Worm (Caenorhabditis elegans) whole organism, L4 larva: ENCODE measurements around the gene F19G12.1.

Experiments
- ZK337.2 ChIP-seq: fragments of 200-800 bp; sonication (Bioruptor generic); IDR thresholded peaks from 2 replicates; pipeline ENCODE4 v1.3.6; 2022; ENCODE audit warnings: missing genetic modification reagents, missing genetic modification characterization, missing compliant biosample characterization
- ceh-82 ChIP-seq: sonication (generic microtip); optimal IDR thresholded peaks from 2 replicates; lab custom pipeline; 2017; ENCODE audit warnings: missing biosample characterization, missing genetic modification characterization
- ces-1 ChIP-seq: fragments of 150-350 bp; sonication (generic microtip); optimal IDR thresholded peaks from 4 replicates; lab custom pipeline; 2014; ENCODE audit warnings: missing biosample characterization, missing genetic modification reagents, missing genetic modification characterization
- jun-1 ChIP-seq: fragments of 150-350 bp; optimal IDR thresholded peaks from 2 replicates; lab custom pipeline; 2014; ENCODE audit warnings: missing biosample characterization, missing genetic modification reagents, missing genetic modification characterization
- lsy-2 ChIP-seq, 2 experiments: fragments of 150-350 bp in 1 of 2; sonication (generic microtip) in 1 of 2; optimal IDR thresholded peaks; 2 replicates each; lab custom pipeline; 2014 to 2017; ENCODE audit warnings: missing biosample characterization in 2 of 2, missing genetic modification characterization in 2 of 2
- nhr-10 ChIP-seq: fragments of 150-350 bp; optimal IDR thresholded peaks from 2 replicates; lab custom pipeline; 2014; ENCODE audit warnings: missing biosample characterization, missing genetic modification characterization
- nhr-41 ChIP-seq: fragments of 200-800 bp; sonication (Bioruptor generic); IDR thresholded peaks from 2 replicates; pipeline ENCODE4 v1.3.6; 2022; ENCODE audit warnings: missing genetic modification reagents, missing genetic modification characterization, missing compliant biosample characterization
- nhr-77 ChIP-seq: fragments of 150-350 bp; optimal IDR thresholded peaks from 2 replicates; lab custom pipeline; 2014; ENCODE audit warnings: missing biosample characterization, missing genetic modification characterization
- set-16 ChIP-seq: fragments of 200-800 bp; sonication (Bioruptor generic); IDR thresholded peaks from 2 replicates; pipeline ENCODE4 v1.3.6; 2022; ENCODE audit warnings: missing genetic modification reagents, missing genetic modification characterization, missing compliant biosample characterization
- skn-1 ChIP-seq: fragments of 150-350 bp; optimal IDR thresholded peaks from 2 replicates; lab custom pipeline; 2014; ENCODE audit warnings: missing biosample characterization, missing genetic modification characterization
- tra-1 ChIP-seq: fragments of 200-800 bp; sonication (Bioruptor generic); IDR thresholded peaks from 2 replicates; pipeline ENCODE4 v1.3.6; 2022; ENCODE audit warnings: missing genetic modification reagents, missing genetic modification characterization, missing compliant biosample characterization
- unc-39 ChIP-seq: sonication (generic microtip); optimal IDR thresholded peaks from 2 replicates; lab custom pipeline; 2017; ENCODE audit warnings: missing biosample characterization, missing genetic modification characterization
- unc-62 ChIP-seq, 3 experiments: fragments of 150-350 bp in 1 of 3; sonication (generic microtip); optimal IDR thresholded peaks in 2 of 3; peaks in 1 of 3; 1 replicate in 1 of 3; 2 replicates in 2 of 3; lab custom pipeline; 2014 to 2017; ENCODE audit warnings: missing biosample characterization in 3 of 3, missing genetic modification characterization in 3 of 3, missing genetic modification reagents in 3 of 3, missing genotype in 1 of 3

DNA sequence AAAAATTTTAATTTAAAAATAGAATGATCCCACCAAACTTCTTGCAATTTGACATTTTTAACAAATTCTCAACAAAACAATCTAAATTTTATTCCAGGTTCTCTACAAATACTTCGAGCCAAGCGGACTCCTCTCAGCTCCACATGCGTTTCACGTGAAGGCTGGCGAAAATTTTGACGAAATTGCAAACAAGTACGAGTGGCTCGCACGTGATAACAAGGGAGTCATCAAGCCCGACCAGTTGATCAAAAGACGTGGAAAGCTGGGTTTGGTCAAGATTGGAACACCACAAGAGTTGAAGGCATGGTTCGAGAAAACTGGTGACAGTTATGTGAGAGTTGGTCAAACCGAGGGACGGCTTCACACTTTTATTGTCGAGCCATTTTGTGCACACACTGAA is 48.8 kb downstream of the F19G12.1 start:
- no peak for TF ChIP-seq jun-1 (tag; lab: Kevin White, UChicago)
- no peak for TF ChIP-seq unc-39 (tag; lab: Kevin White, UChicago)
- TF ChIP-seq unc-62 (GFP tag; optimal IDR thresholded peaks at IDR 0.05 in 1 of 2; lab: Kevin White, UChicago): peak in 1 of 2 experiments; percentile 70
- TF ChIP-seq unc-62 (tag; optimal IDR thresholded peaks at IDR 0.05; lab: Kevin White, UChicago): no peak
- TF ChIP-seq nhr-10 (tag; lab: Kevin White, UChicago): no peak
- no peak for TF ChIP-seq ces-1
- no peak for TF ChIP-seq ZK337.2
- TF ChIP-seq lsy-2 (tag; optimal IDR thresholded peaks at IDR 0.05; lab: Kevin White, UChicago): no peak
- TF ChIP-seq nhr-77 (tag; lab: Kevin White, UChicago): no peak
- TF ChIP-seq skn-1 (tag; lab: Kevin White, UChicago): no peak
- no peak for TF ChIP-seq ceh-82 (tag; lab: Kevin White, UChicago)
- TF ChIP-seq nhr-41 (GFP tag; lab: Robert Waterston, UW): no peak
- TF ChIP-seq tra-1: no peak
- no peak for TF ChIP-seq set-16
